Fruit fly (Drosophila melanogaster) whole organism, embryonic: ENCODE results near the gene kz.

Experiments
- B-H1 ChIP-seq: fragments of 200-800 bp; sonication (Bioruptor generic); IDR thresholded peaks from 3 replicates; pipeline ENCODE4 v1.3.6; 2022; ENCODE audit warnings: missing biosample characterization, missing genetic modification characterization
- B-H2 ChIP-seq: fragments of 200-800 bp; sonication (Bioruptor generic); optimal IDR thresholded peaks from 2 replicates; lab custom pipeline; 2018; ENCODE audit warnings: missing biosample characterization, mild to moderate bottlenecking, missing genetic modification characterization
- CG10209 ChIP-seq: fragments of 200-800 bp; sonication (Bioruptor generic); optimal IDR thresholded peaks from 3 replicates; lab custom pipeline; 2017; ENCODE audit warnings: missing biosample characterization, mild to moderate bottlenecking, missing genetic modification characterization, missing genetic modification reagents
- CG11695 ChIP-seq: fragments of 200-800 bp; sonication (Bioruptor generic); IDR thresholded peaks from 3 replicates; pipeline ENCODE4 v1.3.6; 2022; ENCODE audit warnings: missing biosample characterization, missing genetic modification characterization
- CG13424 ChIP-seq: fragments of 200-800 bp; sonication (Bioruptor generic); optimal IDR thresholded peaks from 2 replicates; lab custom pipeline; 2019; ENCODE audit warnings: missing biosample characterization, mild to moderate bottlenecking, missing genetic modification characterization, moderate library complexity
- CG14710 ChIP-seq: fragments of 200-800 bp; sonication (Bioruptor generic); optimal IDR thresholded peaks from 3 replicates; lab custom pipeline; 2019; ENCODE audit warnings: missing biosample characterization, mild to moderate bottlenecking, missing genetic modification characterization, moderate library complexity
- CG18599 ChIP-seq: fragments of 200-800 bp; sonication (Bioruptor generic); optimal IDR thresholded peaks from 3 replicates; lab custom pipeline; 2017; ENCODE audit warnings: missing biosample characterization, missing genetic modification characterization, mild to moderate bottlenecking, moderate library complexity, missing genetic modification reagents
- CG2875 ChIP-seq: fragments of 200-800 bp; sonication (Bioruptor generic); optimal IDR thresholded peaks from 2 replicates; lab custom pipeline; 2017; ENCODE audit warnings: missing biosample characterization, mild to moderate bottlenecking, missing genetic modification characterization, missing genetic modification reagents
- CG30403 ChIP-seq: fragments of 200-800 bp; sonication (Bioruptor generic); optimal IDR thresholded peaks from 3 replicates; lab custom pipeline; 2016; ENCODE audit warnings: missing biosample characterization, missing genetic modification characterization
- CG32532 ChIP-seq: fragments of 200-800 bp; sonication (Bioruptor generic); IDR thresholded peaks from 2 replicates; pipeline ENCODE4 v1.3.6; 2022; ENCODE audit warnings: missing biosample characterization, missing genetic modification characterization
- CG3281 ChIP-seq: fragments of 200-800 bp; sonication (Bioruptor generic); optimal IDR thresholded peaks from 3 replicates; lab custom pipeline; 2017; ENCODE audit warnings: missing biosample characterization, mild to moderate bottlenecking, missing genetic modification characterization
- CG3847 ChIP-seq: fragments of 200-800 bp; sonication (Bioruptor generic); IDR thresholded peaks from 2 replicates; pipeline ENCODE4 v1.3.6; 2022; ENCODE audit warnings: missing biosample characterization, missing genetic modification characterization
- CG4360 ChIP-seq: fragments of 200-800 bp; sonication (Bioruptor generic); IDR thresholded peaks from 2 replicates; pipeline ENCODE4 v1.3.6; 2022; ENCODE audit warnings: missing biosample characterization, missing genetic modification characterization
- CG4617 ChIP-seq: fragments of 200-800 bp; sonication (Bioruptor generic); optimal IDR thresholded peaks from 3 replicates; lab custom pipeline; 2016; ENCODE audit warnings: missing biosample characterization, missing genetic modification characterization, borderline replicate concordance
- CG4730 ChIP-seq: fragments of 200-800 bp; sonication (Bioruptor generic); IDR thresholded peaks from 2 replicates; pipeline ENCODE4 v1.3.6; 2022; ENCODE audit warnings: missing biosample characterization, missing genetic modification characterization
- CG7271 ChIP-seq: fragments of 200-800 bp; sonication (Bioruptor generic); optimal IDR thresholded peaks from 2 replicates; lab custom pipeline; 2018; ENCODE audit warnings: missing biosample characterization, mild to moderate bottlenecking, missing genetic modification characterization, moderate library complexity
- CG9437 ChIP-seq: fragments of 200-800 bp; sonication (Bioruptor generic); optimal IDR thresholded peaks from 2 replicates; lab custom pipeline; 2018; ENCODE audit warnings: missing biosample characterization, mild to moderate bottlenecking, missing genetic modification characterization
- Dek ChIP-seq: fragments of 200-800 bp; sonication (Bioruptor generic); optimal IDR thresholded peaks from 3 replicates; lab custom pipeline; 2019; ENCODE audit warnings: missing biosample characterization, mild to moderate bottlenecking, missing genetic modification characterization, moderate library complexity
- Drgx ChIP-seq: fragments of 200-800 bp; sonication (Bioruptor generic); IDR thresholded peaks from 2 replicates; pipeline ENCODE4 v1.3.6; 2022; ENCODE audit warnings: missing biosample characterization, missing genetic modification characterization
- Ets65A ChIP-seq: fragments of 200-800 bp; sonication (Bioruptor generic); peaks from one replicate; lab custom pipeline; 2016; ENCODE audit warnings: missing biosample characterization, missing genetic modification characterization
- HLHmδ ChIP-seq: fragments of 200-800 bp; sonication (Bioruptor generic); optimal IDR thresholded peaks from 2 replicates; lab custom pipeline; 2018; ENCODE audit warnings: missing biosample characterization, mild to moderate bottlenecking, missing genetic modification characterization, moderate library complexity
- Hr78 ChIP-seq, 2 experiments: fragments of 200-800 bp in 1 of 2; fragments of >200 bp in 1 of 2; sonication (Bioruptor generic) in 1 of 2; optimal IDR thresholded peaks; 2 replicates each; lab custom pipeline; 2017 to 2019; ENCODE audit warnings: missing biosample characterization in 2 of 2, missing genetic modification characterization in 2 of 2, mild to moderate bottlenecking in 1 of 2, moderate library complexity in 1 of 2
- Jarid2 ChIP-seq: fragments of 200-800 bp; sonication (Bioruptor generic); optimal IDR thresholded peaks from 3 replicates; lab custom pipeline; 2017; ENCODE audit warnings: mild to moderate bottlenecking, missing biosample characterization, missing genetic modification reagents, missing genetic modification characterization
- Lim3 ChIP-seq: fragments of 200-800 bp; sonication (Bioruptor generic); IDR thresholded peaks from 2 replicates; pipeline ENCODE4 v1.3.6; 2022; ENCODE audit warnings: missing biosample characterization, missing genetic modification characterization
- Med ChIP-seq: fragments of 200-800 bp; sonication (Bioruptor generic); peaks from one replicate; lab custom pipeline; 2016; ENCODE audit warnings: missing biosample characterization, missing genetic modification characterization, mild to moderate bottlenecking, inconsistent platforms, moderate library complexity
- NFAT ChIP-seq: fragments of 200-800 bp; sonication (Bioruptor generic); IDR thresholded peaks from 2 replicates; pipeline ENCODE4 v1.3.6; 2022; ENCODE audit warnings: missing biosample characterization, missing genetic modification characterization
- Pdp1 ChIP-seq, 2 experiments: fragments of 200-800 bp; sonication (Bioruptor generic); optimal IDR thresholded peaks; 3 replicates each; lab custom pipeline; 2016; ENCODE audit warnings: missing biosample characterization in 2 of 2, missing genetic modification characterization in 2 of 2, mild to moderate bottlenecking in 1 of 2, moderate library complexity in 1 of 2
- bab2 ChIP-seq: fragments of 200-800 bp; sonication (Bioruptor generic); optimal IDR thresholded peaks from 2 replicates; lab custom pipeline; 2016; ENCODE audit warnings: missing biosample characterization, missing genetic modification characterization
- bsh ChIP-seq, 2 experiments: fragments of 200-800 bp; sonication (Bioruptor generic); optimal IDR thresholded peaks; 2 replicates each; lab custom pipeline; 2017 to 2018; ENCODE audit warnings: mild to moderate bottlenecking in 2 of 2, missing biosample characterization in 2 of 2, missing genetic modification characterization in 2 of 2, moderate library complexity in 1 of 2
- cg ChIP-seq: fragments of 200-800 bp; sonication (Bioruptor generic); optimal IDR thresholded peaks from 3 replicates; lab custom pipeline; 2019; ENCODE audit warnings: missing biosample characterization, mild to moderate bottlenecking, missing genetic modification characterization, moderate library complexity
- chinmo ChIP-seq: fragments of 200-800 bp; sonication (Bioruptor generic); IDR thresholded peaks from 4 replicates; pipeline ENCODE4 v1.3.6; 2022; ENCODE audit warnings: missing biosample characterization, missing genetic modification characterization; ENCODE audit not compliant: partially characterized antibody
- crol ChIP-seq: fragments of 200-800 bp; sonication (Bioruptor generic); IDR thresholded peaks from 2 replicates; pipeline ENCODE4 v1.3.6; 2022; ENCODE audit warnings: missing biosample characterization, missing genetic modification characterization
- dimm ChIP-seq: fragments of 200-800 bp; sonication (Bioruptor generic); IDR thresholded peaks from 2 replicates; pipeline ENCODE4 v1.3.6; 2022; ENCODE audit warnings: missing biosample characterization, missing genetic modification characterization
- en ChIP-seq: fragments of 200-800 bp; sonication (Bioruptor generic); optimal IDR thresholded peaks from 2 replicates; lab custom pipeline; 2016; ENCODE audit warnings: missing biosample characterization, missing genetic modification characterization
- eyg ChIP-seq: fragments of 200-800 bp; sonication (Bioruptor generic); optimal IDR thresholded peaks from 3 replicates; lab custom pipeline; 2016; ENCODE audit warnings: missing biosample characterization, missing genetic modification characterization
- fu2 ChIP-seq: fragments of 200-800 bp; sonication (Bioruptor generic); optimal IDR thresholded peaks from 2 replicates; lab custom pipeline; 2016; ENCODE audit warnings: missing biosample characterization, missing genetic modification characterization
- nom ChIP-seq: fragments of 200-800 bp; sonication (Bioruptor generic); optimal IDR thresholded peaks from 2 replicates; lab custom pipeline; 2017; ENCODE audit warnings: missing biosample characterization, missing genetic modification characterization, mild to moderate bottlenecking, moderate library complexity, missing genetic modification reagents
- onecut ChIP-seq: fragments of 200-800 bp; sonication (Bioruptor generic); IDR thresholded peaks from 2 replicates; pipeline ENCODE4 v1.3.6; 2022; ENCODE audit warnings: missing biosample characterization, missing genetic modification characterization
- sisA ChIP-seq: fragments of 200-800 bp; sonication (Bioruptor generic); IDR thresholded peaks from 2 replicates; pipeline ENCODE4 v1.3.6; 2022; ENCODE audit warnings: missing biosample characterization, missing genetic modification characterization
- sqz ChIP-seq: fragments of 200-800 bp; sonication (Bioruptor generic); optimal IDR thresholded peaks from 3 replicates; lab custom pipeline; 2018; ENCODE audit warnings: missing biosample characterization, mild to moderate bottlenecking, missing genetic modification characterization
- sr ChIP-seq: fragments of 200-800 bp; sonication (Bioruptor generic); IDR thresholded peaks from 3 replicates; pipeline ENCODE4 v1.3.6; 2022; ENCODE audit warnings: missing biosample characterization, missing genetic modification characterization
- tgo ChIP-seq: fragments of 200-800 bp; sonication (Bioruptor generic); IDR thresholded peaks from 3 replicates; pipeline ENCODE4 v1.3.6; 2022; ENCODE audit warnings: missing biosample characterization, missing genetic modification characterization
- unc-4 ChIP-seq: fragments of 200-800 bp; sonication (Bioruptor generic); IDR thresholded peaks from 2 replicates; pipeline ENCODE4 v1.3.6; 2022; ENCODE audit warnings: missing biosample characterization, missing genetic modification characterization; ENCODE audit not compliant: partially characterized antibody
- vvl ChIP-seq: fragments of 200-800 bp; sonication (Bioruptor generic); IDR thresholded peaks from 2 replicates; pipeline ENCODE4 v1.3.6; 2022; ENCODE audit warnings: missing biosample characterization, missing genetic modification characterization

Gene kz

DNA sequence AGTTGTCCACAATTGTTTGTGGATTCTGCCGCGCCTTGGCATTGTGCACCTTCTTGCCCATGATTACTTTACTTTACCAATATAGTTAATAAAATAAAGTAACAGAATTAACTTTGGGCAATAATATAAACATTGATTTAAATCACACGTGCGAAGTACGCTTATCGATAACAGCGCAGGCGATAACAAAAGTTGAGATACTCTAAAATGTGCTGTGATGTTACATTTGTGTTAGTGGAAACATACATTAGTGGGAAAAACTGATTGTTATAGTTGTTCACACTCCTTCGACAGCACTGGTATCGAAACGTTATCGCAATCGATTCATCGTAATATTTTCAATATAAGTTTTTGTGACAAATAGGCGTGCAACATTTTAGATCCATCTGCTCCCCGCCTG, at the start of gene kz (continued):
- TF ChIP-seq CG13424 (tag; lab: Kevin White, UChicago) (no peak), CG32532 (GFP tag; lab: Robert Waterston, UW) (no peak), CG30403 (GFP tag; lab: Kevin White, UChicago) (no peak)

DNA sequence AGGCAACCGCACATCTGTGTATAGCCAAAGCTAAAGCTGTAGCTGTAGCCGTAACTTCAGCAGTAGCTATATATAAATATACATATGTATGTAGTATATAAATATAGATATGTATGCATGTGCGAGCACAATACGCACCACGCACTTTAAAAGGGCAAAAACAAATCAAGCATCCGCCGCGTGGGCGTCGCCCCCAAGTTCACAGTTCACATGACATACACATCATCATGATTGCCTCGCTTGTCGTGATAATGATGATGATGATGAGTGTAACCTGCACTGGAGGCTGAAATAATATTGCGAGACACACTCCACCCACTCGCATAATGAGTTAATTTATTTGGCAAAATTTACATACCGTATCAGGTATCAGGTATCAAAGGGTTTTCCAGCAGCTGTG, 49.2 kb upstream of the kz start:
- TF ChIP-seq B-H2 (GFP tag; lab: Kevin White, UChicago) (no peak), Hr78 (GFP tag; optimal IDR thresholded peaks at IDR 0.05; lab: Kevin White, UChicago) (peak in 1 of 2 experiments; percentile 90), sr (GFP tag; lab: Robert Waterston, UW) (peak; percentile 82), dimm (GFP tag; lab: Robert Waterston, UW) (no peak), Med (GFP tag; lab: Kevin White, UChicago) (peak; percentile 9), CG7271 (no peak)
- TF ChIP-seq, all 482 proteins: peak for 3

DNA sequence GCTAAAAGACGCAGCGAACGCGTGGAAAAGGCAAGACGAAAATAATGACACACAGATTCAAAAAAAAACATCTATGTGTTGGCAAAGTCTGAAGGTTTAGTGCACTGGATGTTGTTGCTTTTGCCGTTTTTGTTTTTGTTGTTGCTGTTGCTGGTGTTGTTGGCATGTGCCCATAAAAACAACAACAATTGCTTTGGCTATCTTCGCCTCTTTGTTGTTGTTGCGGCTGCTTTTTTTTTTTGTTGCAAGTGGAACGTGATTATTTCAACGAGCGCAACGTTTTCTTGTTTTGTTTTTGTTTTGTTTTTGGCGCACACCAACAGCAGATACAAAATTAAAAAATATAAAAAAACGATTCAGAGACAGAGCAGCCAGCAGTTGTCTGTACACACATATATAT, 47.3 kb upstream of the kz start:
- TF ChIP-seq cg (peak; percentile 9), fu2 (GFP tag; lab: Kevin White, UChicago) (no peak), sqz (GFP tag; lab: Kevin White, UChicago) (peak; percentile 56), chinmo (GFP tag; lab: Robert Waterston, UW) (0 out of 4 replicates have a peak, but pooled peaks have one; percentile 27), CG4360 (GFP tag; lab: Robert Waterston, UW) (peak; percentile 97), bab2 (GFP tag; lab: Kevin White, UChicago) (no peak), Drgx (peak; percentile 90), nom (GFP tag; lab: Kevin White, UChicago) (peak; percentile 99), bsh (GFP tag; optimal IDR thresholded peaks at IDR 0.05; lab: Kevin White, UChicago) (peak in 1 of 2 experiments; percentile 98)

DNA sequence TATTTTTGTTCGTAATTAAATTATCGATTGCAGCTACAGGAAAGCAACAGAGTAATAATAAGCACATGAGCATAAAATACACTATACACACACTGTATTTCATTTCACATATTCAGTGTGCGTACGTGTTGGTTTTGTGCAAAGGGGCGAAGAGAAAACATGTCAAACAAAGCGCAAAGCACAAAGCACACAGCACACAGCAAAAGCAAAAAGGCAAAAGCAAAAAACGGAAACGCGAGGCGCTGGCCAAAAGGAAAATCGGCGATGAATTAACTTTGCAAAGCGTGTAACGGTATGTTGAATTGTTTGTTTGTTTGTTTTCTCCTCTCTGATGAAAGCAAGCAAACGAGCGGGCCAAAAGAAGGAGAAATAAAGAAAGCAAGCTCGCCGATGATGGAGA, 46.5 kb upstream of the kz start:
- TF ChIP-seq vvl (GFP tag; lab: Robert Waterston, UW) (0 out of 2 replicates have a peak, but pooled peaks have one; percentile 33), unc-4 (GFP tag; lab: Robert Waterston, UW) (no peak), Ets65A (peak; percentile 35)

DNA sequence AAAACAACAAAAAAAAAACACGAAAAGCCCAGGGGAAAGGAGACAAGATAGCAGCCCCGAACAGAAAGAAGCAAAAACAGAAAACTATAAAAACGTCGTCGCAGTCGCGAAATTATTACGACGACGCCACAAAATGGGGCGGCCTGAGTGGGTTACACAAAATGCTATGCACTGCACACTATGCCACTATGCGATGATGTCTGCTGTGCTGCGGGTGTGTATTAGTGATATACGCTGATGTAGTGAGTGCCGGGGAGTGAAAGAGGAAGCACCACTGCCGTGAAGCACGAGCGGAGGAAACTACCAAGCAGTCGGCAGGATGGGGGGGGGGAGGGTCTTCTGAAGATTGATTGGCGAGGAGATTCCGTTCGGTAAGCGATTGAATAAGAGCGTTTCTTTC, 45.1 kb upstream of the kz start:
- TF ChIP-seq tgo (GFP tag; lab: Robert Waterston, UW) (no peak), sisA (no peak), en (GFP tag; lab: Kevin White, UChicago) (no peak), bsh (GFP tag; optimal IDR thresholded peaks at IDR 0.05; lab: Kevin White, UChicago) (peak in 1 of 2 experiments; percentile 18), HLHmδ (no peak), CG10209 (GFP tag; lab: Kevin White, UChicago) (no peak), CG3847 (GFP tag; lab: Robert Waterston, UW) (no peak), crol (GFP tag; lab: Robert Waterston, UW) (peak; percentile 76), CG4617 (no peak), CG11695 (GFP tag; lab: Robert Waterston, UW) (no peak), Jarid2 (GFP tag; lab: Kevin White, UChicago) (no peak), CG9437 (GFP tag; lab: Kevin White, UChicago) (no peak), Dek (no peak), Pdp1 (GFP tag; optimal IDR thresholded peaks at IDR 0.05; lab: Kevin White, UChicago) (peak in 1 of 2 experiments; percentile 51), CG4730 (no peak), onecut (GFP tag; lab: Robert Waterston, UW) (no peak), NFAT (GFP tag; lab: Robert Waterston, UW) (no peak), B-H1 (GFP tag; lab: Robert Waterston, UW) (no peak), CG18599 (GFP tag; lab: Kevin White, UChicago) (no peak), eyg (GFP tag; lab: Kevin White, UChicago) (no peak), CG4360 (GFP tag; lab: Robert Waterston, UW) (no peak), CG3281 (GFP tag; lab: Kevin White, UChicago) (no peak), Lim3 (GFP tag; lab: Robert Waterston, UW) (no peak), CG14710 (tag; lab: Kevin White, UChicago) (no peak), CG2875 (GFP tag; lab: Kevin White, UChicago) (no peak)
